Fruit fly (Drosophila melanogaster) whole organism, adult: ENCODE data around the gene CG42827.

ENCODE experiments used
- CG11617 ChIP-seq: fragments of 200-800 bp; sonication (Bioruptor generic); optimal IDR thresholded peaks from 2 replicates; lab custom pipeline; 2017; ENCODE audit warnings: mild to moderate bottlenecking, missing biosample characterization, missing genetic modification reagents, missing genetic modification characterization
- CG1620 ChIP-seq: fragments of 200-800 bp; sonication (Bioruptor generic); optimal IDR thresholded peaks from 2 replicates; lab custom pipeline; 2016; ENCODE audit warnings: missing biosample characterization, missing genetic modification characterization
- CG7045 ChIP-seq: fragments of 200-800 bp; sonication (Bioruptor generic); optimal IDR thresholded peaks from 2 replicates; lab custom pipeline; 2017; ENCODE audit warnings: missing biosample characterization, mild to moderate bottlenecking, missing genetic modification characterization
- CG7101 ChIP-seq: fragments of 200-800 bp; sonication (Bioruptor generic); optimal IDR thresholded peaks from 2 replicates; lab custom pipeline; 2018; ENCODE audit warnings: missing biosample characterization, mild to moderate bottlenecking, missing genetic modification characterization, moderate library complexity
- Clk ChIP-seq: fragments of 200-800 bp; sonication (Bioruptor generic); optimal IDR thresholded peaks from 2 replicates; lab custom pipeline; 2017; ENCODE audit warnings: missing biosample characterization, missing genetic modification characterization
- Crg-1 ChIP-seq: fragments of 200-800 bp; sonication (Bioruptor generic); optimal IDR thresholded peaks from 2 replicates; lab custom pipeline; 2016; ENCODE audit warnings: missing biosample characterization, missing genetic modification characterization
- Mnt ChIP-seq: fragments of 200-800 bp; sonication (Bioruptor generic); optimal IDR thresholded peaks from 2 replicates; lab custom pipeline; 2016; ENCODE audit warnings: missing biosample characterization, mild to moderate bottlenecking, missing genetic modification characterization
- cic ChIP-seq: fragments of 200-800 bp; sonication (Bioruptor generic); optimal IDR thresholded peaks from 2 replicates; lab custom pipeline; 2017; ENCODE audit warnings: missing biosample characterization, mild to moderate bottlenecking, missing genetic modification characterization, moderate library complexity
- kay ChIP-seq: fragments of 200-800 bp; sonication (Bioruptor generic); peaks from one replicate; lab custom pipeline; 2016; ENCODE audit warnings: missing biosample characterization, missing genetic modification characterization, borderline replicate concordance
- pad ChIP-seq: fragments of 200-800 bp; sonication (Bioruptor generic); optimal IDR thresholded peaks from 3 replicates; lab custom pipeline; 2017; ENCODE audit warnings: missing biosample characterization, missing genetic modification characterization, mild to moderate bottlenecking, moderate library complexity, missing genetic modification reagents
- toe ChIP-seq: fragments of 200-800 bp; sonication (Bioruptor generic); optimal IDR thresholded peaks from 2 replicates; lab custom pipeline; 2016; ENCODE audit warnings: missing biosample characterization, missing genetic modification characterization

DNA sequence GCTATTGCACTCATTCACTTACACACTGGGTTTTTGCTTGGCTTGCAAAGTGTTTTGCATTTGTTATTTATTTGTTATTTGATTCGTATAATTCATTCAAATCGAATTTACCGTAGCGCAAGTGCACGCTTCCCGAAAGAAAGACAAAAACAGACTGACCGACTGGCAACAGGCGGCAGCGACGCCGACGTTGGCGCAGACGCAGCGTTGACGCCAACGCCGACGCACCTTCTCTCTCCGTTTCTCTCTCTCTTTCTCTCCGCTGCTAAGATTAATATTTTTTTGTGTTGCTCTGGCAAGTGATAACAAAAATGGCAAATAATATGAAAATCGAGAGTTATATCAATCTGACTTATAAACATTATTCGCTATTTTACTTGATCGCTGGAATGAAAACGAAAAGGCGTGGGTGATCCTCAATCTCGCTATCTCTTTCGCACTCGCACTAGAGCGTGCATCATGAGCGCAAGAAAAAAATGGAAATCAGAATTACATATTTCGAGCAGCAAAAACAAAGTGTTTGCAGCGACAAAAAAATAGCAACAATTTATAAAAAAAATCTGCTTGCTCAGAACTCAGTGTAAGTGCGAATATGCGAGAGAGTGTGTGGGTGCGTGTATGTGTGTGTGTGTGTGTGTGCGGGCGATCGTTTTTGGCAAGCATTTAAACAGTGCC, 26.6 kb upstream of the CG42827 start, which contains the start of gene pnt:
- no peak for TF ChIP-seq CG1620 (GFP tag; lab: Kevin White, UChicago)
- TF ChIP-seq CG7101 (tag; lab: Kevin White, UChicago): no peak
- no peak for TF ChIP-seq Clk (GFP tag; lab: Kevin White, UChicago)
- no peak for TF ChIP-seq CG11617 (GFP tag; lab: Kevin White, UChicago)
- TF ChIP-seq CG7045 (GFP tag; lab: Kevin White, UChicago): no peak
- TF ChIP-seq Mnt (GFP tag; lab: Kevin White, UChicago): no peak
- no peak for TF ChIP-seq kay
- peak; percentile 95 for TF ChIP-seq cic
- no peak for TF ChIP-seq toe
- TF ChIP-seq Crg-1: no peak
- TF ChIP-seq pad (GFP tag; lab: Kevin White, UChicago): no peak
